Fruit fly (Drosophila melanogaster) whole organism, embryonic: Measurements from ENCODE around the gene SdhC.

Experiments used
- Ada2b ChIP-seq: fragments of 200-800 bp; sonication (Bioruptor generic); IDR thresholded peaks from 2 replicates; pipeline ENCODE4 v1.3.6; 2022; ENCODE audit warnings: missing biosample characterization, missing genetic modification characterization
- CG10654 ChIP-seq: fragments of 200-800 bp; sonication (Bioruptor generic); optimal IDR thresholded peaks from 2 replicates; lab custom pipeline; 2016; ENCODE audit warnings: missing biosample characterization, missing genetic modification characterization
- CG10979 ChIP-seq: fragments of 200-800 bp; sonication (Bioruptor generic); optimal IDR thresholded peaks from 2 replicates; lab custom pipeline; 2018; ENCODE audit warnings: missing biosample characterization, mild to moderate bottlenecking, missing genetic modification characterization, moderate library complexity
- CG11695 ChIP-seq: fragments of 200-800 bp; sonication (Bioruptor generic); IDR thresholded peaks from 3 replicates; pipeline ENCODE4 v1.3.6; 2022; ENCODE audit warnings: missing biosample characterization, missing genetic modification characterization
- CG12071 ChIP-seq: fragments of 200-800 bp; sonication (Bioruptor generic); optimal IDR thresholded peaks from 3 replicates; lab custom pipeline; 2018; ENCODE audit warnings: missing biosample characterization, mild to moderate bottlenecking, missing genetic modification characterization
- CG13624 ChIP-seq: fragments of 200-800 bp; sonication (Bioruptor generic); optimal IDR thresholded peaks from 2 replicates; lab custom pipeline; 2016; ENCODE audit warnings: missing biosample characterization, missing genetic modification characterization
- CG16815 ChIP-seq: fragments of 200-800 bp; sonication (Bioruptor generic); optimal IDR thresholded peaks from 3 replicates; lab custom pipeline; 2017; ENCODE audit warnings: missing biosample characterization, mild to moderate bottlenecking, missing genetic modification characterization
- CG17385 ChIP-seq: fragments of 200-800 bp; sonication (Bioruptor generic); optimal IDR thresholded peaks from 3 replicates; lab custom pipeline; 2018; ENCODE audit warnings: missing biosample characterization, mild to moderate bottlenecking, missing genetic modification characterization
- CG17612 ChIP-seq: fragments of 200-800 bp; sonication (Bioruptor generic); IDR thresholded peaks from 2 replicates; pipeline ENCODE4 v1.3.6; 2022; ENCODE audit warnings: missing biosample characterization, missing genetic modification characterization
- CG34224 ChIP-seq: fragments of 200-800 bp; sonication (Bioruptor generic); IDR thresholded peaks from 3 replicates; pipeline ENCODE4 v1.3.6; 2022; ENCODE audit warnings: missing biosample characterization, missing genetic modification characterization; ENCODE audit not compliant: partially characterized antibody
- CG34422 ChIP-seq: fragments of 200-800 bp; sonication (Bioruptor generic); IDR thresholded peaks from 3 replicates; pipeline ENCODE4 v1.3.6; 2022; ENCODE audit warnings: missing biosample characterization, missing genetic modification characterization
- CG4282 ChIP-seq: fragments of 200-800 bp; sonication (Bioruptor generic); optimal IDR thresholded peaks from 2 replicates; lab custom pipeline; 2016; ENCODE audit warnings: missing biosample characterization, missing genetic modification characterization
- CG4730 ChIP-seq: fragments of 200-800 bp; sonication (Bioruptor generic); IDR thresholded peaks from 2 replicates; pipeline ENCODE4 v1.3.6; 2022; ENCODE audit warnings: missing biosample characterization, missing genetic modification characterization
- CG4854 ChIP-seq: fragments of 200-800 bp; sonication (Bioruptor generic); optimal IDR thresholded peaks from 2 replicates; lab custom pipeline; 2016; ENCODE audit warnings: missing biosample characterization, missing genetic modification characterization, inconsistent platforms
- CG5953 ChIP-seq: fragments of 200-800 bp; sonication (Bioruptor generic); IDR thresholded peaks from 2 replicates; pipeline ENCODE4 v1.3.6; 2022; ENCODE audit warnings: missing biosample characterization, missing genetic modification characterization
- CG6175 ChIP-seq: fragments of 200-800 bp; sonication (Bioruptor generic); IDR thresholded peaks from 3 replicates; pipeline ENCODE4 v1.3.6; 2022; ENCODE audit warnings: missing biosample characterization, missing genetic modification characterization
- CG9932 ChIP-seq: fragments of 200-800 bp; sonication (Bioruptor generic); IDR thresholded peaks from 2 replicates; pipeline ENCODE4 v1.3.6; 2022; ENCODE audit warnings: missing biosample characterization, missing genetic modification characterization
- Dbx ChIP-seq: fragments of 200-800 bp; sonication (Bioruptor generic); IDR thresholded peaks from 3 replicates; pipeline ENCODE4 v1.3.6; 2022; ENCODE audit warnings: missing biosample characterization, missing genetic modification characterization
- Fer2 ChIP-seq: fragments of 200-800 bp; sonication (Bioruptor generic); optimal IDR thresholded peaks from 2 replicates; lab custom pipeline; 2018; ENCODE audit warnings: missing biosample characterization, mild to moderate bottlenecking, missing genetic modification characterization, moderate library complexity
- Fer3 ChIP-seq: fragments of 200-800 bp; sonication (Bioruptor generic); optimal IDR thresholded peaks from 2 replicates; lab custom pipeline; 2018; ENCODE audit warnings: missing biosample characterization, mild to moderate bottlenecking, missing genetic modification characterization, moderate library complexity
- Lim3 ChIP-seq: fragments of 200-800 bp; sonication (Bioruptor generic); IDR thresholded peaks from 2 replicates; pipeline ENCODE4 v1.3.6; 2022; ENCODE audit warnings: missing biosample characterization, missing genetic modification characterization
- Max ChIP-seq: fragments of 200-800 bp; sonication (Bioruptor generic); optimal IDR thresholded peaks from 2 replicates; lab custom pipeline; 2016; ENCODE audit warnings: missing biosample characterization, mild to moderate bottlenecking, missing genetic modification characterization
- Nf-YB ChIP-seq: fragments of 200-800 bp; sonication (Bioruptor generic); optimal IDR thresholded peaks from 3 replicates; lab custom pipeline; 2019; ENCODE audit warnings: missing biosample characterization, mild to moderate bottlenecking, missing genetic modification characterization, moderate library complexity
- Ravus ChIP-seq: fragments of 200-800 bp; sonication (Bioruptor generic); IDR thresholded peaks from 2 replicates; pipeline ENCODE4 v1.3.6; 2022; ENCODE audit warnings: missing biosample characterization, missing genetic modification characterization
- Sox100B ChIP-seq: fragments of 200-800 bp; sonication (Bioruptor generic); optimal IDR thresholded peaks from 3 replicates; lab custom pipeline; 2018; ENCODE audit warnings: missing biosample characterization, mild to moderate bottlenecking, missing genetic modification characterization
- Sry-β ChIP-seq: fragments of 200-800 bp; sonication (Bioruptor generic); optimal IDR thresholded peaks from 2 replicates; lab custom pipeline; 2018; ENCODE audit warnings: missing biosample characterization, mild to moderate bottlenecking, missing genetic modification characterization, moderate library complexity
- Ssrp ChIP-seq: fragments of 200-800 bp; sonication (Bioruptor generic); optimal IDR thresholded peaks from 2 replicates; lab custom pipeline; 2018; ENCODE audit warnings: missing biosample characterization, mild to moderate bottlenecking, missing genetic modification characterization, moderate library complexity
- Xrp1 ChIP-seq: fragments of 200-800 bp; sonication (Bioruptor generic); IDR thresholded peaks from 2 replicates; pipeline ENCODE4 v1.3.6; 2022; ENCODE audit warnings: missing biosample characterization, missing genetic modification characterization
- ab ChIP-seq: fragments of 200-800 bp; sonication (Bioruptor generic); optimal IDR thresholded peaks from 2 replicates; lab custom pipeline; 2016; ENCODE audit warnings: missing biosample characterization, missing genetic modification characterization
- ac ChIP-seq: fragments of 200-800 bp; sonication (Bioruptor generic); optimal IDR thresholded peaks from 3 replicates; lab custom pipeline; 2017; ENCODE audit warnings: missing biosample characterization, mild to moderate bottlenecking, missing genetic modification characterization
- amos ChIP-seq: fragments of 200-800 bp; sonication (Bioruptor generic); IDR thresholded peaks from 2 replicates; pipeline ENCODE4 v1.3.6; 2022; ENCODE audit warnings: missing biosample characterization, missing genetic modification characterization; ENCODE audit not compliant: partially characterized antibody
- bowl ChIP-seq: fragments of 200-800 bp; sonication (Bioruptor generic); IDR thresholded peaks from 2 replicates; pipeline ENCODE4 v1.3.6; 2022; ENCODE audit warnings: missing biosample characterization, missing genetic modification characterization
- cas ChIP-seq: fragments of 200-800 bp; sonication (Bioruptor generic); IDR thresholded peaks from 2 replicates; pipeline ENCODE4 v1.3.6; 2022; ENCODE audit warnings: missing biosample characterization, missing genetic modification characterization
- da ChIP-seq: fragments of 200-800 bp; sonication (Bioruptor generic); optimal IDR thresholded peaks from 2 replicates; lab custom pipeline; 2016; ENCODE audit warnings: missing biosample characterization, missing genetic modification characterization
- danr ChIP-seq: fragments of 200-800 bp; sonication (Bioruptor generic); IDR thresholded peaks from 2 replicates; pipeline ENCODE4 v1.3.6; 2022; ENCODE audit warnings: missing biosample characterization, missing genetic modification characterization
- disco-r ChIP-seq: fragments of 200-800 bp; sonication (Bioruptor generic); optimal IDR thresholded peaks from 2 replicates; lab custom pipeline; 2016; ENCODE audit warnings: missing biosample characterization, missing genetic modification characterization
- fd102C ChIP-seq: fragments of 200-800 bp; sonication (Bioruptor generic); optimal IDR thresholded peaks from 2 replicates; lab custom pipeline; 2018; ENCODE audit warnings: missing biosample characterization, mild to moderate bottlenecking, missing genetic modification characterization, moderate library complexity
- fu2 ChIP-seq: fragments of 200-800 bp; sonication (Bioruptor generic); optimal IDR thresholded peaks from 2 replicates; lab custom pipeline; 2016; ENCODE audit warnings: missing biosample characterization, missing genetic modification characterization
- grn ChIP-seq: fragments of 200-800 bp; sonication (Bioruptor generic); optimal IDR thresholded peaks from 3 replicates; lab custom pipeline; 2017; ENCODE audit warnings: missing biosample characterization, missing genetic modification characterization
- hbn ChIP-seq: fragments of 200-800 bp; sonication (Bioruptor generic); IDR thresholded peaks from 2 replicates; pipeline ENCODE4 v1.3.6; 2022; ENCODE audit warnings: missing biosample characterization, missing genetic modification characterization; ENCODE audit not compliant: partially characterized antibody
- hkb ChIP-seq, 2 experiments: fragments of 200-800 bp in 1 of 2; fragments of >200 bp in 1 of 2; sonication (Bioruptor generic) in 1 of 2; IDR thresholded peaks in 1 of 2; optimal IDR thresholded peaks in 1 of 2; 2 replicates each; pipeline versions ENCODE4 v1.3.6 to Lab custom; 2017 to 2022; ENCODE audit warnings: missing biosample characterization in 1 of 2, missing genetic modification characterization in 1 of 2
- lov ChIP-seq, 2 experiments: fragments of 200-800 bp in 1 of 2; fragments of >200 bp in 1 of 2; sonication (Bioruptor generic) in 1 of 2; IDR thresholded peaks in 1 of 2; optimal IDR thresholded peaks in 1 of 2; 2 replicates in 1 of 2; 3 replicates in 1 of 2; pipeline versions ENCODE4 v1.3.6 to Lab custom; 2017 to 2022; ENCODE audit warnings: missing biosample characterization in 1 of 2, missing genetic modification characterization in 1 of 2
- nerfin-2 ChIP-seq: fragments of 200-800 bp; sonication (Bioruptor generic); IDR thresholded peaks from 2 replicates; pipeline ENCODE4 v1.3.6; 2022; ENCODE audit warnings: missing biosample characterization, missing genetic modification characterization; ENCODE audit not compliant: partially characterized antibody
- pfk ChIP-seq: fragments of 200-800 bp; sonication (Bioruptor generic); optimal IDR thresholded peaks from 2 replicates; lab custom pipeline; 2018; ENCODE audit warnings: missing biosample characterization, mild to moderate bottlenecking, missing genetic modification characterization, moderate library complexity
- rib ChIP-seq: fragments of 200-800 bp; sonication (Bioruptor generic); IDR thresholded peaks from 2 replicates; pipeline ENCODE4 v1.3.6; 2022; ENCODE audit warnings: missing biosample characterization, missing genetic modification characterization
- seq ChIP-seq: fragments of 200-800 bp; sonication (Bioruptor generic); IDR thresholded peaks from 2 replicates; pipeline ENCODE4 v1.3.6; 2022; ENCODE audit warnings: missing biosample characterization, missing genetic modification characterization
- trh ChIP-seq: fragments of 200-800 bp; sonication (Bioruptor generic); optimal IDR thresholded peaks from 2 replicates; lab custom pipeline; 2016; ENCODE audit warnings: missing biosample characterization, missing genetic modification characterization
- wdn ChIP-seq: fragments of 200-800 bp; sonication (Bioruptor generic); IDR thresholded peaks from 2 replicates; pipeline ENCODE4 v1.3.6; 2022; ENCODE audit warnings: missing biosample characterization, missing genetic modification characterization
- z ChIP-seq: fragments of 200-800 bp; sonication (Bioruptor generic); IDR thresholded peaks from 3 replicates; pipeline ENCODE4 v1.3.6; 2022; ENCODE audit warnings: missing biosample characterization, missing genetic modification characterization
- zf30C ChIP-seq: fragments of 200-800 bp; sonication (Bioruptor generic); optimal IDR thresholded peaks from 3 replicates; lab custom pipeline; 2018; ENCODE audit warnings: missing biosample characterization, mild to moderate bottlenecking, missing genetic modification characterization

Gene SdhC

DNA sequence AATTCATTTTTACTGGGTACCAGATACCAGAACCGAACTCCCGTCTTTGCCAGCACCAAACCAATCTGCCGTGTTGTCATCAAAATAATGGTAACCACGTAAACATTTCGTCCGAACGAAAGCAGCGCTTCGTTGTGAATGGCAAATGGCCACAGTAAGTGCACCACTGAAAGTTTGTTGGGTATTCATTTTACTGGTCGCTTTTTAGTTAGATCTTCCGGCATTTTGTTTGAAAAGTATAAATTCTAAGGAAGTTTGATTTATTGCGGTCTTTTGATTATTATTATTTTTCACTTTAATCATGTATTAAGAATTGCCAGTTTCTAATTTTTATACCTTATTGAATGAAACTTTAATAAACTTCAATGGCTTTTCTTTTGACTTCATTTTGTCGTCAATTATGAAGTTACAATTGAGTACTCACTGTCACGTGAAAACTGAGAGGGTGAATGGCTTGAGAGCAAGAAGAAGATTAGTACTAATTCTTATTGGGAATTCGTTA is 4.9 kb upstream of the SdhC start, which contains the start of gene ZnT86D (continued):
- TF ChIP-seq CG16815 (GFP tag; lab: Kevin White, UChicago) (peak; percentile 49), seq (GFP tag; lab: Robert Waterston, UW) (no peak), ac (GFP tag; lab: Kevin White, UChicago) (no peak), CG10654 (GFP tag; lab: Kevin White, UChicago) (peak; percentile 39), Max (GFP tag; lab: Kevin White, UChicago) (no peak), Fer3 (tag; lab: Kevin White, UChicago) (peak; percentile 70), Sry-β (peak; percentile 71), Ada2b (GFP tag; lab: Robert Waterston, UW) (peak; percentile 36; the same call in 1 of the 2 replicates), z (GFP tag; lab: Robert Waterston, UW) (no peak), CG11695 (GFP tag; lab: Robert Waterston, UW) (no peak), CG17385 (GFP tag; lab: Kevin White, UChicago) (peak; percentile 94), Ravus (GFP tag; lab: Robert Waterston, UW) (no peak), pfk (peak; percentile 31), wdn (GFP tag; lab: Robert Waterston, UW) (0 out of 2 replicates have a peak, but pooled peaks have one; percentile 35), bowl (no peak), CG34224 (GFP tag; lab: Robert Waterston, UW) (no peak), amos (no peak; the same call in 1 of the 2 replicates), Nf-YB (GFP tag; lab: Kevin White, UChicago) (peak; percentile 45), fu2 (GFP tag; lab: Kevin White, UChicago) (peak; percentile 42), disco-r (GFP tag; lab: Kevin White, UChicago) (no peak), Lim3 (GFP tag; lab: Robert Waterston, UW) (no peak), CG5953 (GFP tag; lab: Robert Waterston, UW) (no peak), CG12071 (no peak), ab (GFP tag; lab: Kevin White, UChicago) (no peak), Fer2 (peak; percentile 64), CG4730 (GFP tag; lab: Robert Waterston, UW) (no peak), fd102C (GFP tag; lab: Kevin White, UChicago) (no peak), nerfin-2 (GFP tag; lab: Robert Waterston, UW) (no peak), hbn (GFP tag; lab: Robert Waterston, UW) (no peak), CG4282 (GFP tag; lab: Kevin White, UChicago) (no peak), Ssrp (tag; lab: Kevin White, UChicago) (peak; percentile 36), grn (no peak), zf30C (GFP tag; lab: Kevin White, UChicago) (no peak), CG10979 (tag; lab: Kevin White, UChicago) (peak; percentile 48), da (GFP tag; lab: Kevin White, UChicago) (no peak), CG13624 (GFP tag; lab: Kevin White, UChicago) (peak; percentile 11), hkb (optimal IDR thresholded peaks at IDR 0.05; lab: Kevin White, UChicago) (no peak), hkb (GFP tag; IDR thresholded peaks at IDR 0.05; lab: Robert Waterston, UW) (0 out of 2 replicates have a peak, but pooled peaks have one; percentile 6), CG34422 (GFP tag; lab: Robert Waterston, UW) (peak; percentile 60; the same call in 2 of the 3 replicates), trh (GFP tag; lab: Kevin White, UChicago) (no peak), CG17612 (GFP tag; lab: Robert Waterston, UW) (no peak), lov (optimal IDR thresholded peaks at IDR 0.05; lab: Kevin White, UChicago) (no peak), lov (GFP tag; IDR thresholded peaks at IDR 0.05; lab: Robert Waterston, UW) (no peak), CG6175 (GFP tag; lab: Robert Waterston, UW) (no peak), CG4854 (GFP tag; lab: Kevin White, UChicago) (no peak), cas (no peak), CG9932 (GFP tag; lab: Robert Waterston, UW) (peak; percentile 77), danr (no peak), Sox100B (GFP tag; lab: Kevin White, UChicago) (peak; percentile 72), Xrp1 (peak; percentile 30; the same call in 1 of the 2 replicates), rib (no peak), Dbx (GFP tag; lab: Robert Waterston, UW) (peak; percentile 58; the same call in 2 of the 3 replicates)
